Fruit fly (Drosophila melanogaster): ENCODE data around the gene CG7272.
A peak's percentile ranks its signal among the peaks of the same experiment; 100 is the strongest.

Gene CG7272

DNA sequence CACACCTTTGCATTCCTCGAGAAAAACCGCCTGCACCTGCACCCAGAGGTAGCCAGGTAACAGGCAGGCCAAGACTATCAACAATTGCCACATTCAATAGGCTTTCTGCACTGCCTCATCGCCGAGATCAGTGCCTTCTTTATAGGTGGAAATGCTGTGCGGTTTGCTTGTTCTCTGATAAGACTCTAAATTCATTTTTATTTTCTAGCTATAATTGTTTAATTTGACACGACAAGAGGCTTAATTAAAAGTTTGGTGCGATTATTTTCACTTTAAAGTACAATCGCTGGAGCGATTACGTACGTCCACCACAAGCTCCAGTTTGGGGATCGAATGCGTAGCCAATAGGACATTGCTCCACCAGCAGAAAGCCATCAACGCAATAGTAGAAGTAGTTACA, 26.7 kb downstream of the CG7272 start, which contains the start of gene CG42729:
CG42729 (minus strand) TSS at position 101 of the 400 bp plus-strand sequence.
- TF ChIP-seq CG7101 (tag; optimal IDR thresholded peaks at IDR 0.05) (no peak), pad (GFP tag; optimal IDR thresholded peaks at IDR 0.05) (no peak), tj (GFP tag; optimal IDR thresholded peaks at IDR 0.05) (no peak), CG7045 (GFP tag; optimal IDR thresholded peaks at IDR 0.05) (no peak), bab1 (GFP tag; optimal IDR thresholded peaks at IDR 0.05) (no peak), Clk (GFP tag; optimal IDR thresholded peaks at IDR 0.05) (no peak), CG1620 (GFP tag; optimal IDR thresholded peaks at IDR 0.05) (no peak), CG14711 (tag; optimal IDR thresholded peaks at IDR 0.05) (no peak), Crg-1 (GFP tag; optimal IDR thresholded peaks at IDR 0.05) (no peak), CG11617 (GFP tag; optimal IDR thresholded peaks at IDR 0.05) (no peak)

DNA sequence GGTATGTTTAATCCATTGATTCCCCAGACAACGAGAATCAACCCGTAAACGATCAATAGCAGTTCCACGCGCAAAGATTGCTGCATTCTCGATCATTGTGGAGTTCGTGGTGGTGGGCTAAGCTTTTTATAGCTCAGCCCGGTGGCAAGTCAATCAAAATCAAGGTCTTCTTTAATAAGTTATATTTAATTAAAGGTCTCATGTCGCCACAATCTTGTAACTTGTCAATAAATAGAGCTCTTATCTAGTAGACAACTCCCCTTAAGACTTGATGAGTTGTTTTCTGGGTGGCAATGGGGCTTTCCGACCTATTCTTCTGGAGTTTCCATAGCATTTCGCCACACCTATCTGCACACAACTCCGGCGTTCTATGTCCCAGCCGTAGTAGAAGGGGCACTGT, 27.4 kb downstream of the CG7272 start, which contains the start of gene CG42728:
CG42728 (minus strand) TSS at position 101 of the 400 bp plus-strand sequence.
- TF ChIP-seq ovo (GFP tag; optimal IDR thresholded peaks at IDR 0.05) = no peak
- no peak for TF ChIP-seq Mnt (GFP tag; optimal IDR thresholded peaks at IDR 0.05)
- no peak for TF ChIP-seq tj (GFP tag; optimal IDR thresholded peaks at IDR 0.05)
- no peak for TF ChIP-seq CG1620 (GFP tag; optimal IDR thresholded peaks at IDR 0.05)
- TF ChIP-seq CG7045 (GFP tag; optimal IDR thresholded peaks at IDR 0.05) = no peak
- no peak for TF ChIP-seq bab1 (GFP tag; optimal IDR thresholded peaks at IDR 0.05)
- TF ChIP-seq CG11617 (GFP tag; optimal IDR thresholded peaks at IDR 0.05) = no peak
- TF ChIP-seq Crg-1 (GFP tag; optimal IDR thresholded peaks at IDR 0.05) = no peak
- no peak for TF ChIP-seq Hr96 (GFP tag; optimal IDR thresholded peaks at IDR 0.05)

DNA sequence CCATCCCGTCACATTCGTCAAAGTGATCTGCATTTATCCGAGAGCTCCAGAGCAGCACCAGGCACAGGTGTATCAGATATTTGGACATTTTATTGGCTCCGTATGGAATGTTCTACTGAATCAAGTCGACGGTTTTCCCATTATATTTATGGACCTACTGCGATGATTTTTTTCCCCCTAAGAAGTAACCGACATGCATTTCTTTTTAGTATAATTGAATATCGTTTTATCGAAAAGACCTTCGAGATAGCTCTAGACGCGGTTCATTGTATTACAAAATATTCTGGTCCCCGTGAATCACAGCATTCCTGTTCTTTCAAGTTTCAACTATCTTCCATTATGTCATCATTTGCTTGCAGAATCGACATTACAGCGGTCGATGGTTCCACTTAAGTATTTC, 28.4 kb downstream of the CG7272 start, which contains the start of gene obst-H:
obst-H (minus strand) TSS at position 101 of the 400 bp plus-strand sequence.
- TF ChIP-seq kay (GFP tag; ENCODE audit: borderline replicate concordance) = no peak
- no peak for TF ChIP-seq toe (GFP tag; optimal IDR thresholded peaks at IDR 0.05)
- no peak for TF ChIP-seq cnc (optimal IDR thresholded peaks at IDR 0.05)
- no peak for TF ChIP-seq Hr96 (GFP tag; optimal IDR thresholded peaks at IDR 0.05)
- TF ChIP-seq CG5204 (GFP tag; optimal IDR thresholded peaks at IDR 0.05) = no peak
- no peak for TF ChIP-seq pad (GFP tag; optimal IDR thresholded peaks at IDR 0.05)
- TF ChIP-seq Clk (GFP tag; optimal IDR thresholded peaks at IDR 0.05) = no peak
- no peak for TF ChIP-seq CG14711 (tag; optimal IDR thresholded peaks at IDR 0.05)
- no peak for TF ChIP-seq cic (GFP tag; optimal IDR thresholded peaks at IDR 0.05)
- TF ChIP-seq CG7045 (GFP tag; optimal IDR thresholded peaks at IDR 0.05) = no peak
- no peak for TF ChIP-seq CG11617 (GFP tag; optimal IDR thresholded peaks at IDR 0.05)
- TF ChIP-seq Crg-1 (GFP tag; optimal IDR thresholded peaks at IDR 0.05) = no peak
- no peak for TF ChIP-seq ovo (GFP tag; optimal IDR thresholded peaks at IDR 0.05)
- TF ChIP-seq CG7101 (tag; optimal IDR thresholded peaks at IDR 0.05) = no peak
- no peak for TF ChIP-seq Mnt (GFP tag; optimal IDR thresholded peaks at IDR 0.05)
- TF ChIP-seq CG33017 (tag; optimal IDR thresholded peaks at IDR 0.05) = no peak

DNA sequence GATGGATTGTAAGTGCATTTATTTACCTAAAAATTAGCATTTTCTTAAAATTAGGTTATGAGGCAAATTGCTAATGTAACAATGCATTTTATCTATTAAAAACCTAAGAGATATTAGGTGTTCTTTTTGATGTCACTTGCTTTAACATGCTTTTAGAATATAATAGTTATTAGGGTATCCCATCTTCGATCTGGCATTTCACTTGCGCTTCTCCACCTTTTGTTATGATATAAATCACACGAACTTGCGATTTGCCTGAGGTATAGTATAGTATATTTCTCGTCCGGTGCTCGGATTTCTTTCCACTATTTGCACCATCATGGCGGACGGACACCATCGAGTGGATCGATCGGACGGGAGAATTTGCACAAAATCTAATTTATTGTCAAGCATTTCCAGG, 29.3 kb downstream of the CG7272 start:
- TF ChIP-seq CG14711 (tag; optimal IDR thresholded peaks at IDR 0.05) = no peak
- TF ChIP-seq CG5204 (GFP tag; optimal IDR thresholded peaks at IDR 0.05) = no peak
- no peak for TF ChIP-seq CG12768 (GFP tag; optimal IDR thresholded peaks at IDR 0.05)
- no peak for TF ChIP-seq toe (GFP tag; optimal IDR thresholded peaks at IDR 0.05)
- TF ChIP-seq cic (GFP tag; optimal IDR thresholded peaks at IDR 0.05) = no peak
- TF ChIP-seq cnc (optimal IDR thresholded peaks at IDR 0.05) = no peak
- no peak for TF ChIP-seq CG33017 (tag; optimal IDR thresholded peaks at IDR 0.05)
- TF ChIP-seq kay (GFP tag; ENCODE audit: borderline replicate concordance) = no peak
- no peak for TF ChIP-seq CG1620 (GFP tag; optimal IDR thresholded peaks at IDR 0.05)
- TF ChIP-seq tj (GFP tag; optimal IDR thresholded peaks at IDR 0.05) = no peak
- TF ChIP-seq CG11617 (GFP tag; optimal IDR thresholded peaks at IDR 0.05) = no peak
- no peak for TF ChIP-seq Crg-1 (GFP tag; optimal IDR thresholded peaks at IDR 0.05)
- TF ChIP-seq CG7045 (GFP tag; optimal IDR thresholded peaks at IDR 0.05) = no peak

DNA sequence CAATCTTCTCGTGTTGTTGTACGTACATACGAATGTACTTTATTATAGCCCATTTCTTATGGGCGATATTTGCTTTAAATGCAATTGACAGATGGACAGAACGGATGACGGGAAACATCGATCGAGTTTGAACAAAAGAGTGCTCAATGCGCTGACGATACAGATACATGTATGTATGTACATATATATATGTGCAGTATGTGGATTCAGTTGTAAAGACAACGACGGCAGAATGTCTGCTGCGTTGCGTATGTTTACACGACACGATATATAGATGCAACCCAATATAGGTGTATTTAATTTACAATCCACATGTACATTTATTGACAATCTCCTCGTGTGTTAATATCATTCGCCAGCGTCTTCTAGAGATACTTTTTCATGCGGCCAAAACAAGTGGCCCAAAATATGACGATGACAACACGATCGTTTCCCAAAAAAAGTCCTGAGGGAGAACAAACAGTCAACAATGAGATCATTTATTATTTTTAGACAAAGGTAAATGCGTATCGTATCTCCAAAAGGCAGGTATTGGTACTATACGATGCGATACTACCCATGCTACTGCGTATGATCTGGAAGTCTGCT, 30.0 kb downstream of the CG7272 start:
- TF ChIP-seq CG14711 (tag; optimal IDR thresholded peaks at IDR 0.05) (no peak), kay (GFP tag; ENCODE audit: borderline replicate concordance) (peak; percentile 66), ovo (GFP tag; optimal IDR thresholded peaks at IDR 0.05) (no peak), CG33017 (tag; optimal IDR thresholded peaks at IDR 0.05) (no peak), bab1 (GFP tag; optimal IDR thresholded peaks at IDR 0.05) (no peak), tj (GFP tag; optimal IDR thresholded peaks at IDR 0.05) (peak; percentile 92), cnc (optimal IDR thresholded peaks at IDR 0.05) (no peak), CG12768 (GFP tag; optimal IDR thresholded peaks at IDR 0.05) (no peak), CG7045 (GFP tag; optimal IDR thresholded peaks at IDR 0.05) (no peak), cic (GFP tag; optimal IDR thresholded peaks at IDR 0.05) (no peak), Mnt (GFP tag; optimal IDR thresholded peaks at IDR 0.05) (no peak)

- TF ChIP-seq bab1 (GFP tag; optimal IDR thresholded peaks at IDR 0.05) (no peak), cic (GFP tag; optimal IDR thresholded peaks at IDR 0.05) (peak; percentile 85), tj (GFP tag; optimal IDR thresholded peaks at IDR 0.05) (no peak), kay (GFP tag; ENCODE audit: borderline replicate concordance) (no peak), CG14711 (tag; optimal IDR thresholded peaks at IDR 0.05) (no peak)
These were observed 30.9 kb downstream of the CG7272 start, which contains the start of gene CG43248 for dm6 chr3L:15531423-15532325. Gene CG43248, minus strand, starts transcription at chr3L:15531473.
